Worm (Caenorhabditis elegans) whole organism, early embryonic: ENCODE results near the gene ZK666.11.

ENCODE experiments used
- F13C5.2 ChIP-seq: sonication (generic microtip); optimal IDR thresholded peaks from 2 replicates; lab custom pipeline; 2017; ENCODE audit warnings: mild to moderate bottlenecking, missing genetic modification characterization, inconsistent platforms, missing compliant biosample characterization
- ama-1 ChIP-seq: fragments of 150-350 bp; optimal IDR thresholded peaks from 2 replicates; lab custom pipeline; 2014
- ceh-13 ChIP-seq: fragments of 200-800 bp; sonication (Bioruptor generic); optimal IDR thresholded peaks from 2 replicates; lab custom pipeline; 2018; ENCODE audit warnings: mild to moderate bottlenecking, missing genetic modification characterization, missing compliant biosample characterization
- flt-1 ChIP-seq: fragments of 200-800 bp; sonication (Bioruptor generic); IDR thresholded peaks from 2 replicates; pipeline ENCODE4 v1.3.6; 2022; ENCODE audit warnings: missing genetic modification characterization, missing compliant biosample characterization
- pes-1 ChIP-seq: fragments of 200-800 bp; sonication (Bioruptor generic); IDR thresholded peaks from 2 replicates; pipeline ENCODE4 v1.3.6; 2022; ENCODE audit warnings: missing genetic modification reagents, missing genetic modification characterization, missing compliant biosample characterization

ce11 chrII:10444971-10445707 lies 37.2 kb upstream of the ZK666.11 start:
- no peak for TF ChIP-seq ceh-13 (GFP tag; lab: Kevin White, UChicago)
- no peak for TF ChIP-seq ama-1 (lab: Kevin White, UChicago)
- TF ChIP-seq F13C5.2 (tag; lab: Kevin White, UChicago), result no peak
- no peak for TF ChIP-seq flt-1
- no peak for TF ChIP-seq pes-1 (GFP tag; lab: Robert Waterston, UW)
